Fruit fly (Drosophila melanogaster) whole organism, prepupa: ENCODE data around the gene AdamTS-A.

Experiments used
- Blimp-1 ChIP-seq: fragments of 200-800 bp; sonication (Bioruptor generic); optimal IDR thresholded peaks from 3 replicates; lab custom pipeline; 2017; ENCODE audit warnings: missing biosample characterization, missing genetic modification characterization, mild to moderate bottlenecking, moderate library complexity, missing genetic modification reagents
- CG10631 ChIP-seq: fragments of 200-800 bp; sonication (Bioruptor generic); optimal IDR thresholded peaks from 2 replicates; lab custom pipeline; 2016; ENCODE audit warnings: missing biosample characterization, missing genetic modification characterization
- CG10669 ChIP-seq: fragments of 200-800 bp; sonication (Bioruptor generic); optimal IDR thresholded peaks from 3 replicates; lab custom pipeline; 2018; ENCODE audit warnings: missing biosample characterization, mild to moderate bottlenecking, missing genetic modification characterization, moderate library complexity
- CG11294 ChIP-seq: fragments of 200-800 bp; sonication (Bioruptor generic); IDR thresholded peaks from 2 replicates; pipeline ENCODE4 v1.3.6; 2022; ENCODE audit warnings: missing biosample characterization, missing genetic modification characterization
- CG11902 ChIP-seq: fragments of 200-800 bp; sonication (Bioruptor generic); optimal IDR thresholded peaks from 3 replicates; lab custom pipeline; 2016; ENCODE audit warnings: missing biosample characterization, missing genetic modification characterization
- CG15336 ChIP-seq: fragments of 200-800 bp; sonication (Bioruptor generic); IDR thresholded peaks from 2 replicates; pipeline ENCODE4 v1.3.6; 2022; ENCODE audit warnings: missing biosample characterization, missing genetic modification characterization
- CG1621 ChIP-seq: fragments of 200-800 bp; sonication (Bioruptor generic); optimal IDR thresholded peaks from 3 replicates; lab custom pipeline; 2018; ENCODE audit warnings: missing biosample characterization, mild to moderate bottlenecking, missing genetic modification characterization
- CG3032 ChIP-seq: fragments of 200-800 bp; optimal IDR thresholded peaks from 2 replicates; lab custom pipeline; 2019; ENCODE audit warnings: missing biosample characterization, mild to moderate bottlenecking, missing genetic modification characterization, moderate library complexity
- CG32006 ChIP-seq: fragments of 200-800 bp; sonication (Bioruptor generic); optimal IDR thresholded peaks from 3 replicates; lab custom pipeline; 2017; ENCODE audit warnings: missing biosample characterization, mild to moderate bottlenecking, missing genetic modification characterization
- CG3919 ChIP-seq: fragments of 200-800 bp; sonication (Bioruptor generic); optimal IDR thresholded peaks from 3 replicates; lab custom pipeline; 2016; ENCODE audit warnings: missing biosample characterization, missing genetic modification characterization
- CG4318 ChIP-seq: fragments of 200-800 bp; sonication (Bioruptor generic); optimal IDR thresholded peaks from 3 replicates; lab custom pipeline; 2017; ENCODE audit warnings: missing biosample characterization, mild to moderate bottlenecking, missing genetic modification characterization
- CG6163 ChIP-seq: fragments of 200-800 bp; sonication (Bioruptor generic); IDR thresholded peaks from 3 replicates; pipeline ENCODE4 v1.3.6; 2022; ENCODE audit warnings: missing biosample characterization, missing genetic modification characterization
- CG6276 ChIP-seq: fragments of 200-800 bp; sonication (Bioruptor generic); optimal IDR thresholded peaks from 2 replicates; lab custom pipeline; 2017; ENCODE audit warnings: missing biosample characterization, mild to moderate bottlenecking, missing genetic modification characterization
- CG6854 ChIP-seq: fragments of 200-800 bp; sonication (Bioruptor generic); optimal IDR thresholded peaks from 2 replicates; lab custom pipeline; 2017; ENCODE audit warnings: missing biosample characterization, mild to moderate bottlenecking, missing genetic modification characterization
- CG7368 ChIP-seq: fragments of 200-800 bp; sonication (Bioruptor generic); optimal IDR thresholded peaks from 3 replicates; lab custom pipeline; 2016; ENCODE audit warnings: missing biosample characterization, missing genetic modification characterization
- CG8119 ChIP-seq: fragments of 200-800 bp; sonication (Bioruptor generic); IDR thresholded peaks from 3 replicates; pipeline ENCODE4 v1.3.6; 2022; ENCODE audit warnings: missing biosample characterization, missing genetic modification characterization
- CG8632 ChIP-seq: fragments of 200-800 bp; sonication (Bioruptor generic); optimal IDR thresholded peaks from 3 replicates; lab custom pipeline; 2016; ENCODE audit warnings: missing biosample characterization, missing genetic modification characterization
- CG9139 ChIP-seq: fragments of 200-800 bp; sonication (Bioruptor generic); optimal IDR thresholded peaks from 3 replicates; lab custom pipeline; 2017; ENCODE audit warnings: missing biosample characterization, mild to moderate bottlenecking, missing genetic modification characterization
- Eip75B ChIP-seq: fragments of 200-800 bp; sonication (Bioruptor generic); optimal IDR thresholded peaks from 3 replicates; lab custom pipeline; 2016; ENCODE audit warnings: missing biosample characterization, missing genetic modification characterization
- Eip78C ChIP-seq: fragments of 200-800 bp; sonication (Bioruptor generic); peaks from one replicate; lab custom pipeline; 2016; ENCODE audit warnings: missing biosample characterization, missing genetic modification characterization
- Eip93F ChIP-seq: fragments of 200-800 bp; sonication (Bioruptor generic); optimal IDR thresholded peaks from 2 replicates; lab custom pipeline; 2016; ENCODE audit warnings: missing biosample characterization, mild to moderate bottlenecking, missing genetic modification characterization
- Ets21C ChIP-seq: fragments of 200-800 bp; sonication (Bioruptor generic); optimal IDR thresholded peaks from 3 replicates; lab custom pipeline; 2016; ENCODE audit warnings: missing biosample characterization, missing genetic modification characterization
- Ets96B ChIP-seq: fragments of 200-800 bp; optimal IDR thresholded peaks from 2 replicates; lab custom pipeline; 2019; ENCODE audit warnings: missing biosample characterization, mild to moderate bottlenecking, missing genetic modification characterization, moderate library complexity
- Gug ChIP-seq: fragments of 200-800 bp; sonication (Bioruptor generic); IDR thresholded peaks from 2 replicates; pipeline ENCODE4 v1.3.6; 2022; ENCODE audit warnings: missing biosample characterization, missing genetic modification characterization
- Hr39 ChIP-seq: fragments of 200-800 bp; sonication (Bioruptor generic); optimal IDR thresholded peaks from 2 replicates; lab custom pipeline; 2016; ENCODE audit warnings: missing biosample characterization, missing genetic modification characterization
- Hr4 ChIP-seq: fragments of 200-800 bp; sonication (Bioruptor generic); optimal IDR thresholded peaks from 3 replicates; lab custom pipeline; 2016; ENCODE audit warnings: missing biosample characterization, missing genetic modification characterization
- Lpt ChIP-seq: fragments of 200-800 bp; sonication (Bioruptor generic); optimal IDR thresholded peaks from 3 replicates; lab custom pipeline; 2016; ENCODE audit warnings: missing biosample characterization, missing genetic modification characterization
- OdsH ChIP-seq: fragments of 200-800 bp; sonication (Bioruptor generic); optimal IDR thresholded peaks from 3 replicates; lab custom pipeline; 2016; ENCODE audit warnings: missing biosample characterization, missing genetic modification characterization
- Smox ChIP-seq: fragments of 200-800 bp; sonication (Bioruptor generic); optimal IDR thresholded peaks from 3 replicates; lab custom pipeline; 2016; ENCODE audit warnings: missing biosample characterization, missing genetic modification characterization
- Sox102F ChIP-seq: fragments of 200-800 bp; sonication (Bioruptor generic); optimal IDR thresholded peaks from 2 replicates; lab custom pipeline; 2016; ENCODE audit warnings: missing biosample characterization, mild to moderate bottlenecking, missing genetic modification characterization
- Sox14 ChIP-seq: fragments of 200-800 bp; sonication (Bioruptor generic); optimal IDR thresholded peaks from 3 replicates; lab custom pipeline; 2016; ENCODE audit warnings: missing biosample characterization, missing genetic modification characterization
- Sox15 ChIP-seq: fragments of 200-800 bp; sonication (Bioruptor generic); optimal IDR thresholded peaks from 3 replicates; lab custom pipeline; 2016; ENCODE audit warnings: missing biosample characterization, missing genetic modification characterization
- achi ChIP-seq: fragments of 200-800 bp; sonication (Bioruptor generic); optimal IDR thresholded peaks from 3 replicates; lab custom pipeline; 2016; ENCODE audit warnings: missing biosample characterization, missing genetic modification characterization
- acj6 ChIP-seq: fragments of 200-800 bp; sonication (Bioruptor generic); optimal IDR thresholded peaks from 3 replicates; lab custom pipeline; 2016; ENCODE audit warnings: missing biosample characterization, missing genetic modification characterization
- cyc ChIP-seq: fragments of 200-800 bp; sonication (Bioruptor generic); optimal IDR thresholded peaks from 3 replicates; lab custom pipeline; 2016; ENCODE audit warnings: missing biosample characterization, missing genetic modification characterization
- dac ChIP-seq: fragments of 200-800 bp; sonication (Bioruptor generic); optimal IDR thresholded peaks from 2 replicates; lab custom pipeline; 2017; ENCODE audit warnings: missing biosample characterization, mild to moderate bottlenecking, missing genetic modification characterization
- dsx ChIP-seq: fragments of 200-800 bp; optimal IDR thresholded peaks from 3 replicates; lab custom pipeline; 2019; ENCODE audit warnings: missing biosample characterization, mild to moderate bottlenecking, missing genetic modification characterization, moderate library complexity; ENCODE audit not compliant: poor library complexity, severe bottlenecking
- esn ChIP-seq: fragments of 200-800 bp; sonication (Bioruptor generic); optimal IDR thresholded peaks from 2 replicates; lab custom pipeline; 2016; ENCODE audit warnings: missing biosample characterization, mild to moderate bottlenecking, missing genetic modification characterization, moderate library complexity
- fd59A ChIP-seq: fragments of 200-800 bp; sonication (Bioruptor generic); optimal IDR thresholded peaks from 2 replicates; lab custom pipeline; 2017; ENCODE audit warnings: missing biosample characterization, mild to moderate bottlenecking, missing genetic modification characterization, missing genetic modification reagents
- fd85E ChIP-seq: fragments of 200-800 bp; sonication (Bioruptor generic); optimal IDR thresholded peaks from 3 replicates; lab custom pipeline; 2016; ENCODE audit warnings: missing biosample characterization, missing genetic modification characterization
- fkh ChIP-seq: fragments of 200-800 bp; sonication (Bioruptor generic); optimal IDR thresholded peaks from 3 replicates; lab custom pipeline; 2017; ENCODE audit warnings: missing biosample characterization, mild to moderate bottlenecking, missing genetic modification characterization, moderate library complexity
- lz ChIP-seq: fragments of 200-800 bp; sonication (Bioruptor generic); optimal IDR thresholded peaks from 3 replicates; lab custom pipeline; 2016; ENCODE audit warnings: missing biosample characterization, missing genetic modification characterization
- net ChIP-seq: fragments of 200-800 bp; sonication (Bioruptor generic); optimal IDR thresholded peaks from 3 replicates; lab custom pipeline; 2016; ENCODE audit warnings: missing biosample characterization, missing genetic modification characterization
- pdm3 ChIP-seq: fragments of 200-800 bp; sonication (Bioruptor generic); optimal IDR thresholded peaks from 3 replicates; lab custom pipeline; 2016; ENCODE audit warnings: missing biosample characterization, missing genetic modification characterization
- salr ChIP-seq, 2 experiments: fragments of 200-800 bp; sonication (Bioruptor generic); optimal IDR thresholded peaks; 3 replicates each; lab custom pipeline; 2016 to 2018; ENCODE audit warnings: missing biosample characterization in 2 of 2, missing genetic modification characterization in 2 of 2, mild to moderate bottlenecking in 1 of 2
- spab ChIP-seq: fragments of 200-800 bp; sonication (Bioruptor generic); optimal IDR thresholded peaks from 2 replicates; lab custom pipeline; 2017; ENCODE audit warnings: missing biosample characterization, mild to moderate bottlenecking, missing genetic modification characterization, missing genetic modification reagents
- ss ChIP-seq, 2 experiments: fragments of 200-800 bp; sonication (Bioruptor generic); optimal IDR thresholded peaks; 2 replicates in 1 of 2; 3 replicates in 1 of 2; lab custom pipeline; 2017 to 2018; ENCODE audit warnings: mild to moderate bottlenecking in 2 of 2, missing biosample characterization in 2 of 2, missing genetic modification characterization in 2 of 2, moderate library complexity in 1 of 2
- svp ChIP-seq: fragments of 200-800 bp; sonication (Bioruptor generic); peaks from one replicate; lab custom pipeline; 2016; ENCODE audit warnings: missing biosample characterization, missing genetic modification characterization
- topi ChIP-seq: fragments of 200-800 bp; sonication (Bioruptor generic); optimal IDR thresholded peaks from 3 replicates; lab custom pipeline; 2016; ENCODE audit warnings: missing biosample characterization, missing genetic modification characterization
- vri ChIP-seq: fragments of 200-800 bp; sonication (Bioruptor generic); optimal IDR thresholded peaks from 3 replicates; lab custom pipeline; 2016; ENCODE audit warnings: missing biosample characterization, mild to moderate bottlenecking, missing genetic modification characterization

AdamTS-A gene

dm6 chr3R:15430349-15430748 lies 45.6 kb downstream of the AdamTS-A start:
- TF ChIP-seq Blimp-1 (GFP tag; lab: Kevin White, UChicago) (peak; percentile 23), CG9139 (GFP tag; lab: Kevin White, UChicago) (no peak)
- TF ChIP-seq, all 60 proteins: peak for 1

dm6 chr3R:15427818-15428199 lies 48.2 kb downstream of the AdamTS-A start:
- TF ChIP-seq CG15336 (GFP tag; lab: Robert Waterston, UW): peak; percentile 75
- TF ChIP-seq CG6854 (GFP tag; lab: Kevin White, UChicago): peak; percentile 11
- TF ChIP-seq net (GFP tag; lab: Kevin White, UChicago): peak; percentile 83
- TF ChIP-seq Blimp-1 (GFP tag; lab: Kevin White, UChicago): no peak
- TF ChIP-seq CG3032 (tag; lab: Kevin White, UChicago): peak; percentile 57
- TF ChIP-seq dsx (GFP tag; lab: Kevin White, UChicago): peak; percentile 50
- peak; percentile 56 for TF ChIP-seq CG11902 (GFP tag; lab: Kevin White, UChicago)
- peak; percentile 41 for TF ChIP-seq CG7368 (GFP tag; lab: Kevin White, UChicago)
- peak; percentile 90 for TF ChIP-seq Sox14 (GFP tag; lab: Kevin White, UChicago)
- peak; percentile 95 for TF ChIP-seq Eip78C
- TF ChIP-seq CG8119: peak; percentile 76
- TF ChIP-seq CG11294: no peak
- peak; percentile 13 for TF ChIP-seq CG1621
- TF ChIP-seq Gug (GFP tag; lab: Robert Waterston, UW): peak; percentile 60
- peak; percentile 31 for TF ChIP-seq CG10669 (GFP tag; lab: Kevin White, UChicago)
- TF ChIP-seq lz (GFP tag; lab: Kevin White, UChicago): peak; percentile 88
- TF ChIP-seq CG8632 (GFP tag; lab: Kevin White, UChicago): peak; percentile 75
- peak; percentile 8 for TF ChIP-seq fd59A (GFP tag; lab: Kevin White, UChicago)
- peak; percentile 83 for TF ChIP-seq achi
- peak; percentile 58 for TF ChIP-seq CG4318
- peak; percentile 85 for TF ChIP-seq CG32006 (GFP tag; lab: Kevin White, UChicago)
- TF ChIP-seq svp: peak; percentile 95
- peak; percentile 92 for TF ChIP-seq Hr39 (GFP tag; lab: Kevin White, UChicago)
- TF ChIP-seq Sox15 (GFP tag; lab: Kevin White, UChicago): peak; percentile 62
- peak; percentile 53 for TF ChIP-seq Ets96B (tag; lab: Kevin White, UChicago)
- peak; percentile 10 to 38 for TF ChIP-seq ss (GFP tag; optimal IDR thresholded peaks at IDR 0.05; lab: Kevin White, UChicago)
- TF ChIP-seq pdm3 (GFP tag; lab: Kevin White, UChicago): peak; percentile 85
- peak; percentile 84 for TF ChIP-seq OdsH (GFP tag; lab: Kevin White, UChicago)
- peak; percentile 34 for TF ChIP-seq dac (GFP tag; lab: Kevin White, UChicago)
- peak; percentile 80 for TF ChIP-seq CG3919 (GFP tag; lab: Kevin White, UChicago)
- no peak for TF ChIP-seq fkh (GFP tag; lab: Kevin White, UChicago)
- TF ChIP-seq salr (GFP tag; optimal IDR thresholded peaks at IDR 0.05; lab: Kevin White, UChicago): peak in 1 of 2 experiments; percentile 62
- peak; percentile 94 for TF ChIP-seq esn (GFP tag; lab: Kevin White, UChicago)
- TF ChIP-seq CG6276 (GFP tag; lab: Kevin White, UChicago): peak; percentile 59
- peak; percentile 85 for TF ChIP-seq Eip75B
- TF ChIP-seq cyc (GFP tag; lab: Kevin White, UChicago): peak; percentile 85
- no peak for TF ChIP-seq fd85E
- peak; percentile 85 for TF ChIP-seq vri (GFP tag; lab: Kevin White, UChicago)
- peak; percentile 10 for TF ChIP-seq spab (GFP tag; lab: Kevin White, UChicago)
- peak; percentile 90 for TF ChIP-seq topi (GFP tag; lab: Kevin White, UChicago)
- TF ChIP-seq CG6163 (GFP tag; lab: Robert Waterston, UW): peak; percentile 84
- peak; percentile 88 for TF ChIP-seq Ets21C
- TF ChIP-seq Eip93F (GFP tag; lab: Kevin White, UChicago): peak; percentile 70
- peak; percentile 93 for TF ChIP-seq Sox102F (GFP tag; lab: Kevin White, UChicago)
- TF ChIP-seq acj6 (GFP tag; lab: Kevin White, UChicago): peak; percentile 83
- TF ChIP-seq CG10631 (GFP tag; lab: Kevin White, UChicago): peak; percentile 74
- TF ChIP-seq Lpt (GFP tag; lab: Kevin White, UChicago): peak; percentile 65
- peak; percentile 93 for TF ChIP-seq Smox
- TF ChIP-seq Hr4 (GFP tag; lab: Kevin White, UChicago): peak; percentile 65
- no peak for TF ChIP-seq CG9139 (GFP tag; lab: Kevin White, UChicago)
